Worm (Caenorhabditis elegans) whole organism, L1 larva: Measurements from ENCODE around the gene mltn-8.

Experiments
- aha-1 ChIP-seq: fragments of 150-350 bp; optimal IDR thresholded peaks from 2 replicates; lab custom pipeline; 2014; ENCODE audit warnings: missing biosample characterization, missing genetic modification characterization
- aly-2 ChIP-seq: fragments of 150-350 bp; optimal IDR thresholded peaks from 2 replicates; lab custom pipeline; 2014; ENCODE audit warnings: missing biosample characterization, missing genetic modification characterization
- fkh-10 ChIP-seq: sonication (generic microtip); optimal IDR thresholded peaks from 2 replicates; lab custom pipeline; 2017; ENCODE audit warnings: missing biosample characterization, missing genetic modification reagents, missing genetic modification characterization
- lsy-2 ChIP-seq, 2 experiments: fragments of 150-350 bp; optimal IDR thresholded peaks; 2 replicates each; lab custom pipeline; 2014; ENCODE audit warnings: missing biosample characterization in 2 of 2, missing genetic modification characterization in 2 of 2
- ztf-11 ChIP-seq, 2 experiments: sonication (generic microtip); optimal IDR thresholded peaks; 2 replicates each; lab custom pipeline; 2016 to 2017; ENCODE audit warnings: missing genetic modification characterization in 2 of 2, missing biosample characterization in 1 of 2, missing compliant biosample characterization in 1 of 2

DNA sequence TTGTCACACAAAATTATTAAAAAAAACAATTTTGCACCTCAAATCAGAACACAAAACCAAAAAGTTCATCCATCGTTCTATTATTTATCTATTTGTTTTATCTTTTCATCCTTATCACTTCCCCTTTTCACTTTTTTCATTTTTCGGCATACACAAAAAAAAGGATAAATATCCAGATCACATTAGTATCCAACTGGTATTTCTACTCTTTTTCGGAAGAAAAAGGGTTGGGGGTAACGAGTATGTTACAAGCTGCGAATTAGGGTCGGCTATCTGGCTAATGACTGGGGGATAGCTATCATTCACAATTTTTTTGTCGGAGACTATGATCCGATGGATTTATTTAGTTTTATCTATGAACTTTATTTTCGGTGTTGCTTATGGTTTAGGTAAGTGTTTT lies 10.1 kb downstream of the mltn-8 start, which contains the start of gene mltn-7:
- TF ChIP-seq fkh-10 (GFP tag; lab: Kevin White, UChicago) = no peak
- no peak for TF ChIP-seq lsy-2 (tag; optimal IDR thresholded peaks at IDR 0.05; lab: Kevin White, UChicago)
- no peak for TF ChIP-seq ztf-11 (tag; optimal IDR thresholded peaks at IDR 0.05; lab: Kevin White, UChicago)
- TF ChIP-seq aly-2 (tag; lab: Kevin White, UChicago) = no peak
- TF ChIP-seq aha-1 = no peak
